Worm (Caenorhabditis elegans) whole organism, young adult: ENCODE data around the gene attf-3.

Source experiments
- B0261.1 ChIP-seq: sonication (generic microtip); optimal IDR thresholded peaks from 2 replicates; lab custom pipeline; 2016; ENCODE audit warnings: mild to moderate bottlenecking, missing genetic modification characterization, moderate library complexity, missing compliant biosample characterization
- C06A6.2 ChIP-seq: fragments of 200-800 bp; sonication (Bioruptor generic); conservative IDR thresholded peaks from 2 replicates; pipeline ENCODE4 v1.3.6; 2022; ENCODE audit warnings: missing genetic modification characterization, missing compliant biosample characterization
- F33H1.4 ChIP-seq: fragments of 200-800 bp; sonication (Bioruptor generic); IDR thresholded peaks from 2 replicates; pipeline ENCODE4 v1.3.6; 2022; ENCODE audit warnings: missing genetic modification reagents, missing genetic modification characterization, missing compliant biosample characterization
- F57A8.1 ChIP-seq: fragments of 200-800 bp; sonication (Bioruptor generic); optimal IDR thresholded peaks from 2 replicates; lab custom pipeline; 2018; ENCODE audit warnings: mild to moderate bottlenecking, missing genetic modification characterization, moderate library complexity, missing compliant biosample characterization
- Y53F4B.3 ChIP-seq: fragments of 200-800 bp; sonication (Bioruptor generic); IDR thresholded peaks from 2 replicates; pipeline ENCODE4 v1.3.6; 2022; ENCODE audit warnings: missing genetic modification reagents, missing genetic modification characterization, missing compliant biosample characterization
- Y67H2A.10 ChIP-seq: fragments of 200-800 bp; sonication (Bioruptor generic); conservative IDR thresholded peaks from 2 replicates; pipeline ENCODE4 v1.3.6; 2022; ENCODE audit warnings: missing genetic modification reagents, missing genetic modification characterization, missing compliant biosample characterization
- Y95B8A.8 ChIP-seq: fragments of 200-800 bp; sonication (Bioruptor generic); IDR thresholded peaks from 2 replicates; pipeline ENCODE4 v1.3.6; 2022; ENCODE audit warnings: missing genetic modification reagents, missing genetic modification characterization, missing compliant biosample characterization
- attf-3 ChIP-seq: fragments of 200-800 bp; sonication (Bioruptor generic); conservative IDR thresholded peaks from 2 replicates; pipeline ENCODE4 v1.3.6; 2022; ENCODE audit warnings: missing genetic modification reagents, missing genetic modification characterization, missing compliant biosample characterization
- cebp-1 ChIP-seq, 2 experiments: fragments of 200-800 bp in 1 of 2; sonication (Bioruptor generic) in 1 of 2; sonication (generic microtip) in 1 of 2; IDR thresholded peaks in 1 of 2; optimal IDR thresholded peaks in 1 of 2; 2 replicates each; pipeline versions ENCODE4 v1.3.6 to Lab custom; 2017 to 2022; ENCODE audit warnings: missing compliant biosample characterization in 2 of 2, missing genetic modification characterization in 2 of 2, mild to moderate bottlenecking in 1 of 2, missing genetic modification reagents in 1 of 2, moderate library complexity in 1 of 2
- ceh-100 ChIP-seq: fragments of 200-800 bp; sonication (Bioruptor generic); IDR thresholded peaks from 2 replicates; pipeline ENCODE4 v1.3.6; 2022; ENCODE audit warnings: missing genetic modification reagents, missing genetic modification characterization, missing compliant biosample characterization
- ceh-27 ChIP-seq: fragments of 200-800 bp; sonication (Bioruptor generic); optimal IDR thresholded peaks from 2 replicates; lab custom pipeline; 2018; ENCODE audit warnings: mild to moderate bottlenecking, missing genetic modification characterization, moderate library complexity, missing compliant biosample characterization
- ceh-40 ChIP-seq: fragments of 200-800 bp; sonication (Bioruptor generic); IDR thresholded peaks from 2 replicates; pipeline ENCODE4 v1.3.6; 2022; ENCODE audit warnings: missing genetic modification characterization, missing compliant biosample characterization
- dpff-1 ChIP-seq: sonication (generic microtip); optimal IDR thresholded peaks from 2 replicates; lab custom pipeline; 2017; ENCODE audit warnings: mild to moderate bottlenecking, missing genetic modification characterization, missing compliant biosample characterization
- dpl-1 ChIP-seq: fragments of 150-350 bp; optimal IDR thresholded peaks from 2 replicates; lab custom pipeline; 2014; ENCODE audit warnings: missing biosample characterization, missing genetic modification reagents, missing genetic modification characterization
- egrh-3 ChIP-seq: fragments of 200-800 bp; sonication (Bioruptor generic); IDR thresholded peaks from 2 replicates; pipeline ENCODE4 v1.3.6; 2022; ENCODE audit warnings: missing genetic modification reagents, missing genetic modification characterization, missing compliant biosample characterization
- fkh-3 ChIP-seq: sonication (generic microtip); optimal IDR thresholded peaks from 2 replicates; lab custom pipeline; 2016; ENCODE audit warnings: mild to moderate bottlenecking, missing genetic modification characterization, missing compliant biosample characterization
- gei-17 ChIP-seq: fragments of 200-800 bp; sonication (Bioruptor generic); optimal IDR thresholded peaks from 2 replicates; lab custom pipeline; 2018; ENCODE audit warnings: mild to moderate bottlenecking, missing genetic modification characterization, missing compliant biosample characterization
- hlh-26 ChIP-seq: fragments of 200-800 bp; sonication (Bioruptor generic); conservative IDR thresholded peaks from 2 replicates; pipeline ENCODE4 v1.3.6; 2022; ENCODE audit warnings: missing genetic modification reagents, missing genetic modification characterization, missing compliant biosample characterization
- hmg-20 ChIP-seq: fragments of 200-800 bp; sonication (Bioruptor generic); IDR thresholded peaks from 2 replicates; pipeline ENCODE4 v1.3.6; 2022; ENCODE audit warnings: missing genetic modification reagents, missing genetic modification characterization, missing compliant biosample characterization
- lin-40 ChIP-seq: sonication (generic microtip); optimal IDR thresholded peaks from 2 replicates; lab custom pipeline; 2016; ENCODE audit warnings: missing genetic modification characterization, mild to moderate bottlenecking, missing compliant biosample characterization, missing genotype, missing genetic modification reagents
- lsl-1 ChIP-seq: fragments of 200-800 bp; sonication (Bioruptor generic); optimal IDR thresholded peaks from 2 replicates; lab custom pipeline; 2018; ENCODE audit warnings: mild to moderate bottlenecking, missing genetic modification characterization, moderate library complexity, missing compliant biosample characterization
- madf-8 ChIP-seq: fragments of 200-800 bp; sonication (Bioruptor generic); conservative IDR thresholded peaks from 2 replicates; pipeline ENCODE4 v1.3.6; 2022; ENCODE audit warnings: missing genetic modification reagents, missing genetic modification characterization, missing compliant biosample characterization
- nfya-2 ChIP-seq: fragments of 200-800 bp; sonication (Bioruptor generic); IDR thresholded peaks from 2 replicates; pipeline ENCODE4 v1.3.6; 2022; ENCODE audit warnings: missing genetic modification reagents, missing genetic modification characterization, missing compliant biosample characterization
- nfyb-1 ChIP-seq: fragments of 200-800 bp; sonication (Bioruptor generic); IDR thresholded peaks from 2 replicates; pipeline ENCODE4 v1.3.6; 2022; ENCODE audit warnings: missing genetic modification reagents, missing genetic modification characterization, missing compliant biosample characterization
- nhr-80 ChIP-seq: sonication (generic microtip); optimal IDR thresholded peaks from 2 replicates; lab custom pipeline; 2016; ENCODE audit warnings: missing genetic modification characterization, missing compliant biosample characterization
- pbrm-1 ChIP-seq: fragments of 200-800 bp; sonication (Bioruptor generic); IDR thresholded peaks from 2 replicates; pipeline ENCODE4 v1.3.6; 2022; ENCODE audit warnings: missing genetic modification reagents, missing genetic modification characterization, missing compliant biosample characterization
- rcor-1 ChIP-seq: fragments of 200-800 bp; sonication (Bioruptor generic); IDR thresholded peaks from 2 replicates; pipeline ENCODE4 v1.3.6; 2022; ENCODE audit warnings: missing genetic modification reagents, missing genetic modification characterization, missing compliant biosample characterization
- repo-1 ChIP-seq: sonication (generic microtip); optimal IDR thresholded peaks from 2 replicates; lab custom pipeline; 2017; ENCODE audit warnings: mild to moderate bottlenecking, missing genetic modification characterization, missing compliant biosample characterization
- sdz-38 ChIP-seq: sonication (generic microtip); optimal IDR thresholded peaks from 2 replicates; lab custom pipeline; 2016; ENCODE audit warnings: missing genotype, missing genetic modification characterization, missing compliant biosample characterization
- sea-2 ChIP-seq: fragments of 200-800 bp; sonication (Bioruptor generic); IDR thresholded peaks from 2 replicates; pipeline ENCODE4 v1.3.6; 2022; ENCODE audit warnings: missing genetic modification characterization, missing compliant biosample characterization
- snpc-3.4 ChIP-seq: sonication (generic microtip); optimal IDR thresholded peaks from 2 replicates; lab custom pipeline; 2017; ENCODE audit warnings: missing genetic modification characterization, mild to moderate bottlenecking, missing compliant biosample characterization, antibody characterized with exemption, moderate library complexity, missing genotype, missing genetic modification reagents
- snpc-4 ChIP-seq, 5 experiments: fragments of 150-350 bp in 1 of 5; sonication (generic microtip) in 4 of 5; optimal IDR thresholded peaks; 2 replicates each; lab custom pipeline; 2014 to 2018; ENCODE audit warnings: missing genetic modification characterization in 5 of 5, missing biosample characterization in 3 of 5, antibody characterized with exemption in 2 of 5, mild to moderate bottlenecking in 2 of 5, missing compliant biosample characterization in 2 of 5, missing genotype in 2 of 5, moderate library complexity in 2 of 5, missing genetic modification reagents in 1 of 5
- tbx-9 ChIP-seq: sonication (generic microtip); optimal IDR thresholded peaks from 2 replicates; lab custom pipeline; 2016; ENCODE audit warnings: borderline replicate concordance, missing genetic modification characterization, inconsistent platforms, missing compliant biosample characterization
- tlf-1 ChIP-seq: fragments of 200-800 bp; sonication (Bioruptor generic); optimal IDR thresholded peaks from 2 replicates; lab custom pipeline; 2018; ENCODE audit warnings: mild to moderate bottlenecking, missing genetic modification characterization, missing compliant biosample characterization
- unc-62 ChIP-seq: fragments of 150-350 bp; optimal IDR thresholded peaks from 2 replicates; lab custom pipeline; 2014; ENCODE audit warnings: missing biosample characterization, missing genetic modification reagents, missing genetic modification characterization
- zfh-2 ChIP-seq: fragments of 200-800 bp; sonication (Bioruptor generic); conservative IDR thresholded peaks from 2 replicates; pipeline ENCODE4 v1.3.6; 2022; ENCODE audit warnings: missing genetic modification reagents, missing genetic modification characterization, missing compliant biosample characterization
- ztf-28 ChIP-seq: fragments of 200-800 bp; sonication (Bioruptor generic); IDR thresholded peaks from 2 replicates; pipeline ENCODE4 v1.3.6; 2022; ENCODE audit warnings: missing genetic modification reagents, missing genetic modification characterization, missing compliant biosample characterization
- ztf-3 ChIP-seq: fragments of 200-800 bp; sonication (Bioruptor generic); optimal IDR thresholded peaks from 2 replicates; lab custom pipeline; 2018; ENCODE audit warnings: mild to moderate bottlenecking, missing genetic modification characterization, missing compliant biosample characterization

The attf-3 gene

DNA sequence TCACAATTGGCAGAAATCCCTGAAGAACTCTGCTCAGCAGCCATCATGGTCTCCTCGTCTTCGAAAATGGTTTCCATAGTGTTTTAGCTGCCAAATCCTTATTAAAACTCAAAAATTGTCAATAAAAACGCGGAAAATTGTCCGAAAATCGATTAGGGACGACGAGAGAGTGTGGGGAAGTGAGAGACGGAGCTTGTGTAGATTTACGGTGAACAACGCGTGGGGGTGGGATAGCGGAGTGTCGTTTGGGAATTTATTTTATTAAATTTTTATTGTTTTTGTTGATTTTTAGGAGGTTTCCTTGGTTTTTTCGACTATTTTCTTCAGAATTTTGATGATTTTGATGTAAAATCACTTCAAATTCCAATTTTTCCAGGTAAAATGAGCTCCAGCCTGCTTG is 999 bp upstream of the attf-3 start, which contains the start of the genes F54C4.4 and mrpl-40 (continued):
- TF ChIP-seq nfya-2 (GFP tag; lab: Robert Waterston, UW) (no peak), lin-40 (peak; percentile 28), rcor-1 (GFP tag; lab: Robert Waterston, UW) (no peak; the same call in 1 of the 2 replicates), hmg-20 (GFP tag; lab: Robert Waterston, UW) (no peak), lsl-1 (GFP tag; lab: Kevin White, UChicago) (peak; percentile 11), B0261.1 (tag; lab: Kevin White, UChicago) (no peak), unc-62 (GFP tag; lab: Kevin White, UChicago) (no peak), ztf-28 (GFP tag; lab: Robert Waterston, UW) (no peak), pbrm-1 (0 out of 2 replicates have a peak, but pooled peaks have one; percentile 45), tbx-9 (tag; lab: Kevin White, UChicago) (no peak), ceh-100 (GFP tag; lab: Robert Waterston, UW) (no peak), fkh-3 (tag; lab: Kevin White, UChicago) (no peak), Y53F4B.3 (no peak), madf-8 (GFP tag; lab: Robert Waterston, UW) (no peak), hlh-26 (no peak), Y67H2A.10 (GFP tag; lab: Robert Waterston, UW) (no peak), C06A6.2 (no peak), F57A8.1 (GFP tag; lab: Kevin White, UChicago) (no peak), dpl-1 (GFP tag; lab: Kevin White, UChicago) (no peak), cebp-1 (GFP tag; IDR thresholded peaks at IDR 0.05; lab: Robert Waterston, UW) (no peak), cebp-1 (tag; optimal IDR thresholded peaks at IDR 0.05; lab: Kevin White, UChicago) (peak; percentile 30), sea-2 (GFP tag; lab: Robert Waterston, UW) (no peak), attf-3 (peak; percentile 97), dpff-1 (tag; lab: Kevin White, UChicago) (no peak), snpc-3.4 (peak; percentile 38), sdz-38 (tag; lab: Kevin White, UChicago) (no peak), F33H1.4 (GFP tag; lab: Robert Waterston, UW) (peak; percentile 59; the same call in 1 of the 2 replicates), ceh-40 (no peak), ztf-3 (GFP tag; lab: Kevin White, UChicago) (no peak), tlf-1 (GFP tag; lab: Kevin White, UChicago) (no peak), nhr-80 (tag; lab: Kevin White, UChicago) (no peak)
- TF ChIP-seq, all 124 proteins: peak for 15

DNA sequence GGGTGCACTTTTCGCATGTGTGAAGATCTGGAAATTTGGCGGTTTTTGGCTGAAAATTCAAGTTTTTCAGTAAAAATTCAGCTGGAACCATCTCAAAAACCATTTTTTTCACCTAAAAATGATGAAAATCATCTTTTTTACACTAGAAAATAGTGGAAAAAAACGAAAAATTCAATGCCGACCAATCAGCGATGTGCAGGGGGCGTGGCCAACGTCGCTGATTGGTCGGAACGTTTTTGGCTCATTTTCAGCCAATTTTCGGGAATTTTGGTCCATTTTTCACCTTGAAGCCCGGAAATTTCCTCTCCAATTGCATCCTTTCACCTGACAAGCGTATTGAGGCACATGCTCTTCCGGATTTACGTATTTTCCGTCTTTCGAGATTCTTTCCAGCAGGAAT is 1.8 kb downstream of the attf-3 start:
- TF ChIP-seq nfyb-1 (peak; percentile 76; the same call in 1 of the 2 replicates), nfya-2 (GFP tag; lab: Robert Waterston, UW) (0 out of 2 replicates have a peak, but pooled peaks have one; percentile 77), snpc-3.4 (no peak)
- TF ChIP-seq, all 124 proteins: peak for 2

DNA sequence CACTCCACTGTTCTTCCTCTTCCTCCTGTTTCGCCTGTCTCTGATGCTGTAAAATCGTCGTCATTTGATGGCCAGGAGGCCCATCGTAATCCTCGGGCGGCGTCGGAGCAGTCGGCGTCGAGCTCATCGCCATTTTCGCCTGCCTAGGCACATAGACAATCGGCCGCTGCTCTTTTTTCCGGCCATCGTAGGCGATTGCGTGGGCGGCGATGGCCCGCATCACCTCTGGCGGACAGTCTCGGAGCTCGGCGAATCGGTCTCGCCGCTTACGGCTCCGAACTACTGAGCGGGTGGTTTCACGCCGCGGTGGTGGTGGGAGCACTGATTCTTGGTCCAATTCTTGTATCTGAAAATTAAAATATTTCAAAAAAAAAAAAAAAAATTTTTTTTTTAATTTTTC is 14.1 kb downstream of the attf-3 start:
- TF ChIP-seq Y95B8A.8 (GFP tag; lab: Robert Waterston, UW) = no peak
- peak; percentile 84 for TF ChIP-seq zfh-2 (GFP tag; lab: Robert Waterston, UW)
- TF ChIP-seq repo-1 (tag; lab: Kevin White, UChicago) = no peak
- no peak for TF ChIP-seq snpc-4 (GFP tag; optimal IDR thresholded peaks at IDR 0.05; lab: Kevin White, UChicago)
- no peak for TF ChIP-seq snpc-4 (tag; optimal IDR thresholded peaks at IDR 0.05; lab: Kevin White, UChicago)
- no peak for TF ChIP-seq gei-17 (GFP tag; lab: Kevin White, UChicago)
- TF ChIP-seq egrh-3 (GFP tag; lab: Robert Waterston, UW) = peak; percentile 70; the same call in 1 of the 2 replicates
- no peak for TF ChIP-seq madf-8 (GFP tag; lab: Robert Waterston, UW)
- no peak for TF ChIP-seq lsl-1 (GFP tag; lab: Kevin White, UChicago)
- TF ChIP-seq ceh-27 (GFP tag; lab: Kevin White, UChicago) = no peak
